Worm (Caenorhabditis elegans) whole organism, young adult: Measurements from ENCODE around the gene T21B4.15.

Experiments
- ama-1 ChIP-seq, 3 experiments: fragments of 150-350 bp in 1 of 3; sonication (generic microtip) in 2 of 3; optimal IDR thresholded peaks; 2 replicates each; lab custom pipeline; 2014 to 2018; ENCODE audit warnings: missing biosample characterization in 2 of 3, missing genetic modification characterization in 2 of 3, missing genetic modification reagents in 2 of 3
- hmg-1.2 ChIP-seq: fragments of 200-800 bp; sonication (Bioruptor generic); IDR thresholded peaks from 2 replicates; pipeline ENCODE4 v1.3.6; 2022; ENCODE audit warnings: missing genetic modification reagents, missing genetic modification characterization, missing compliant biosample characterization
- rpc-1 ChIP-seq, 2 experiments: fragments of 150-350 bp in 1 of 2; sonication (generic microtip) in 1 of 2; optimal IDR thresholded peaks; 2 replicates each; lab custom pipeline; 2014 to 2018; ENCODE audit warnings: missing biosample characterization in 1 of 2, missing genetic modification characterization in 1 of 2, missing genetic modification reagents in 1 of 2, missing genotype in 1 of 2

ce11 chrII:12467047-12467446 is 23.0 kb upstream of the T21B4.15 start, which contains the start of gene srg-16:
- TF ChIP-seq ama-1 (optimal IDR thresholded peaks at IDR 0.05; lab: Kevin White, UChicago) (no peak), ama-1 (GFP tag; optimal IDR thresholded peaks at IDR 0.05; lab: Kevin White, UChicago) (no peak), hmg-1.2 (no peak), rpc-1 (optimal IDR thresholded peaks at IDR 0.05; lab: Kevin White, UChicago) (no peak), rpc-1 (tag; optimal IDR thresholded peaks at IDR 0.05; lab: Kevin White, UChicago) (no peak)
